Fruit fly (Drosophila melanogaster): ENCODE results near the gene GatC.
A peak's percentile ranks its signal among the peaks of the same experiment; 100 is the strongest.

The GatC gene

dm6 chr2L:13835002-13835910, 2.4 kb upstream of the GatC start, which contains the start of the genes mRpS23 and CenG1A (continued):
- peak; percentile 100 for TF ChIP-seq CG3847 (GFP tag; IDR thresholded peaks at IDR 0.05)
- TF ChIP-seq CG17802 (tag; optimal IDR thresholded peaks at IDR 0.05): peak; percentile 95
- TF ChIP-seq sens (GFP tag): peak; percentile 100
- peak; percentile 100 for TF ChIP-seq HLH54F (GFP tag; optimal IDR thresholded peaks at IDR 0.05)
- peak; percentile 100 for TF ChIP-seq CG14014 (GFP tag; IDR thresholded peaks at IDR 0.05)
- peak; percentile 96 for TF ChIP-seq CG9437 (GFP tag; optimal IDR thresholded peaks at IDR 0.05)
- TF ChIP-seq CG11456 (GFP tag; IDR thresholded peaks at IDR 0.05): peak; percentile 100
- TF ChIP-seq CG10431 (GFP tag; optimal IDR thresholded peaks at IDR 0.05): peak; percentile 97
- TF ChIP-seq slbo (GFP tag; IDR thresholded peaks at IDR 0.05): peak; percentile 100
- peak; percentile 100 for TF ChIP-seq CG32772 (GFP tag; IDR thresholded peaks at IDR 0.05)
- TF ChIP-seq mirr (GFP tag; optimal IDR thresholded peaks at IDR 0.05): peak; percentile 100
- peak; percentile 100 for TF ChIP-seq CG4854 (GFP tag; optimal IDR thresholded peaks at IDR 0.05)
- TF ChIP-seq schlank (tag; optimal IDR thresholded peaks at IDR 0.05): peak; percentile 100
- peak; percentile 100 for TF ChIP-seq ap (GFP tag; IDR thresholded peaks at IDR 0.05)
- peak; percentile 99 for TF ChIP-seq lbe (GFP tag; optimal IDR thresholded peaks at IDR 0.05)
- peak; percentile 99 for TF ChIP-seq CG7987 (GFP tag; optimal IDR thresholded peaks at IDR 0.05)
- TF ChIP-seq insv (GFP tag; optimal IDR thresholded peaks at IDR 0.05): peak; percentile 73 to 89
- TF ChIP-seq luna (GFP tag; optimal IDR thresholded peaks at IDR 0.05): peak; percentile 99
- peak; percentile 99 for TF ChIP-seq emc (GFP tag; optimal IDR thresholded peaks at IDR 0.05)
- peak; percentile 95 for TF ChIP-seq E2f2 (GFP tag; IDR thresholded peaks at IDR 0.05)
- peak; percentile 100 for TF ChIP-seq CG18619 (GFP tag; optimal IDR thresholded peaks at IDR 0.05)
- peak; percentile 100 for TF ChIP-seq H2.0 (GFP tag; IDR thresholded peaks at IDR 0.05)
- TF ChIP-seq klu (GFP tag; IDR thresholded peaks at IDR 0.05): peak; percentile 99
- TF ChIP-seq CG14710 (tag; optimal IDR thresholded peaks at IDR 0.05): peak; percentile 98
- TF ChIP-seq CG6689 (GFP tag; IDR thresholded peaks at IDR 0.05): peak; percentile 100
- TF ChIP-seq CG11504 (tag; optimal IDR thresholded peaks at IDR 0.05): peak; percentile 99
- peak; percentile 95 for TF ChIP-seq CG4360 (GFP tag; IDR thresholded peaks at IDR 0.05)
- peak; percentile 99 for TF ChIP-seq B-H2 (GFP tag; optimal IDR thresholded peaks at IDR 0.05)
- peak; percentile 100 for TF ChIP-seq croc (GFP tag; conservative IDR thresholded peaks at IDR 0.05)
- TF ChIP-seq CG6272 (GFP tag; IDR thresholded peaks at IDR 0.05): peak; percentile 100
- TF ChIP-seq danr (GFP tag; IDR thresholded peaks at IDR 0.05): peak; percentile 99
- TF ChIP-seq bigmax (GFP tag; optimal IDR thresholded peaks at IDR 0.05): peak; percentile 89
- TF ChIP-seq Xbp1 (GFP tag; optimal IDR thresholded peaks at IDR 0.05): peak; percentile 100
- TF ChIP-seq caup (GFP tag; optimal IDR thresholded peaks at IDR 0.05; ENCODE audit: severe bottlenecking): peak; percentile 100
- TF ChIP-seq z (GFP tag; IDR thresholded peaks at IDR 0.05): peak; percentile 88
- TF ChIP-seq dati (GFP tag; IDR thresholded peaks at IDR 0.05): peak; percentile 100
- TF ChIP-seq E2f1 (GFP tag; IDR thresholded peaks at IDR 0.05): peak; percentile 100
- peak; percentile 100 for TF ChIP-seq MBD-R2 (GFP tag; IDR thresholded peaks at IDR 0.05)
- TF ChIP-seq nerfin-2 (GFP tag; IDR thresholded peaks at IDR 0.05; ENCODE audit: partially characterized antibody): peak; percentile 66; the same call in 1 of the 2 replicates
- TF ChIP-seq nom (GFP tag; optimal IDR thresholded peaks at IDR 0.05): peak; percentile 99
- TF ChIP-seq CG16863 (GFP tag; optimal IDR thresholded peaks at IDR 0.05): peak; percentile 100
- TF ChIP-seq yki (optimal IDR thresholded peaks at IDR 0.05): peak; percentile 10
- peak; percentile 100 for TF ChIP-seq CG14050 (GFP tag; IDR thresholded peaks at IDR 0.05)
- TF ChIP-seq Tbp (GFP tag; optimal IDR thresholded peaks at IDR 0.05): no peak
- peak; percentile 100 for TF ChIP-seq sim (GFP tag; IDR thresholded peaks at IDR 0.05)
- TF ChIP-seq gcm (GFP tag; optimal IDR thresholded peaks at IDR 0.05): peak; percentile 100
- TF ChIP-seq zen (tag; optimal IDR thresholded peaks at IDR 0.05): peak; percentile 100
- TF ChIP-seq NK7.1 (GFP tag; optimal IDR thresholded peaks at IDR 0.05): peak; percentile 99
- TF ChIP-seq CG10147 (GFP tag; optimal IDR thresholded peaks at IDR 0.05): peak; percentile 99
- peak; percentile 99 for TF ChIP-seq CG11696 (GFP tag; IDR thresholded peaks at IDR 0.05)
